Fruit fly (Drosophila melanogaster): Measurements from ENCODE around the gene Mco4.

Mco4 gene

DNA sequence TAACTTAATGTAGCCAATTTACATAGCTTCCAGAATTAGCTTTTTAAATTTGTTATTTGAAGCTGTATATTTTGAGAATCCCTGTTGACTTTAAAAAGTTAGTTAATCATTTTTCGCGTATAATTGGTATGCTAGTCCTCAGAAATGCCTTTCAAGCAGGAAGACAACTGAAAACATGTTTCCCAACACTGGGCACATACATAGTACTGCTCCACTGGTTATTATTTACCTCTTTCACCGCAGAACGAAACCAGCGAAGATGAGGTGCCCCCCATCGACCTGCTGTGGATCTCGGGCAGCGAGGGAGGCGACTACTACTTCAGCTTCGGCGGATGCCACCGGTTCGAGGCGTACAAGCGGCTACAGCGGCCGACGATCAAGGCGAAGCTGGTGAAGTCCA, 1.9 kb upstream of the Mco4 start:
- TF ChIP-seq svp (GFP tag) (peak; percentile 40), Eip78C (GFP tag) (peak; percentile 56), fd85E (GFP tag; optimal IDR thresholded peaks at IDR 0.05) (no peak), dsx (GFP tag; optimal IDR thresholded peaks at IDR 0.05; ENCODE audit: poor library complexity, severe bottlenecking) (peak; percentile 22)

DNA sequence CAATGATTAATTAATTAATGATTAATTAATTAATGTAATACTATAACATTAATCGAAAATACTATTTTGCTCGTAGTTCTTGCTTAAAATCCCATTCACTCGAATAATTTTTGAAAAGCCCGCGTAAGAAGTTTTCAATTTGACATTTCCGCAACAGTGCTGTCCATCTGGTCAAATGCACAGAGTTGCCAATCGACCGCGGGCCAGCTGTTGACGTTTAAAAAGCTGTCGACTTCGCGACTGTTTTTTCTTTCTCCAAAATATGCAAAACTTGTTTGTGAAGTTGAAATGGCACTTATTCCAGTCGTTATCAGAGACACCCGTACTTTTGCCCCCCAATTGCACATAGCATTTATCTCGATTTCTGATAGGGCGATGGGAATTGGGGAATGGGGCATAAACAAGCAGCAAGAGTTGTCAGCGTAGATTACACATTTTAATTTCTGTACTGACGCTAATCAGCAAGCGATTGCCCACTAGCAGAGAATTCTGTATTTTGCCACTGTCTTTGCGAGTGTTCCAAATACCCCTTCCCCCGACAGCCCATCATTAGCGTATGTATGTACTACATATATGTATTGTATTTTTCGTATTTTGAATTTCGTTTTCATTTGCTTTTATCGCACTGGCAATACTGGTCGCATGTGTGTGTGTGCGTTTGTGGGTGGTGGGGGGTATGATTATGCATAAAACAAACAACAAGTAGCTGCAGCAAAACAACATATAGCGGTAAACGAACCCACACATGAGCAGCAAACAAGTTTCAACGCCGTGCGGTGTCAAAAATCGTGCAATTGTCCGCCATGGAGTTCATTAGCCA, 739 bp upstream of the Mco4 start, which contains the start of gene Srx:
Gene Srx, plus strand, starts transcription at position 517 of the 820 bp plus-strand sequence.
- TF ChIP-seq Lpt (GFP tag; optimal IDR thresholded peaks at IDR 0.05) (no peak), Eip78C (GFP tag) (peak; percentile 65), CG3032 (tag; optimal IDR thresholded peaks at IDR 0.05) (peak; percentile 19), salr (GFP tag; optimal IDR thresholded peaks at IDR 0.05) (no peak), Sox14 (GFP tag; optimal IDR thresholded peaks at IDR 0.05) (peak; percentile 23), ss (GFP tag; optimal IDR thresholded peaks at IDR 0.05) (peak in 1 of 2 experiments; percentile 52), lz (GFP tag; optimal IDR thresholded peaks at IDR 0.05) (no peak), CG31627 (GFP tag; optimal IDR thresholded peaks at IDR 0.05) (peak; percentile 28), achi (GFP tag; optimal IDR thresholded peaks at IDR 0.05) (peak; percentile 99), CG34406 (GFP tag; optimal IDR thresholded peaks at IDR 0.05) (no peak), vri (GFP tag; optimal IDR thresholded peaks at IDR 0.05) (peak; percentile 79), Sox15 (GFP tag; optimal IDR thresholded peaks at IDR 0.05) (peak; percentile 30), OdsH (GFP tag; optimal IDR thresholded peaks at IDR 0.05) (no peak), CG11902 (GFP tag; optimal IDR thresholded peaks at IDR 0.05) (no peak), Gug (GFP tag; IDR thresholded peaks at IDR 0.05) (no peak), Eip75B (GFP tag; optimal IDR thresholded peaks at IDR 0.05) (no peak), acj6 (GFP tag; optimal IDR thresholded peaks at IDR 0.05) (peak; percentile 15), esn (GFP tag; optimal IDR thresholded peaks at IDR 0.05) (peak; percentile 50), eg (GFP tag; IDR thresholded peaks at IDR 0.05) (peak; percentile 66), Met (GFP tag; optimal IDR thresholded peaks at IDR 0.05) (no peak), CG16779 (tag; optimal IDR thresholded peaks at IDR 0.05) (no peak), CG7368 (GFP tag; optimal IDR thresholded peaks at IDR 0.05) (no peak), CG8632 (GFP tag; optimal IDR thresholded peaks at IDR 0.05) (peak; percentile 39), Blimp-1 (GFP tag; optimal IDR thresholded peaks at IDR 0.05) (peak; percentile 76), Eip93F (GFP tag; optimal IDR thresholded peaks at IDR 0.05) (peak; percentile 54), Hr4 (GFP tag; optimal IDR thresholded peaks at IDR 0.05) (no peak), topi (GFP tag; optimal IDR thresholded peaks at IDR 0.05) (peak; percentile 21), Hr39 (GFP tag; optimal IDR thresholded peaks at IDR 0.05) (peak; percentile 35), net (GFP tag; optimal IDR thresholded peaks at IDR 0.05) (peak; percentile 28), CG15336 (GFP tag; IDR thresholded peaks at IDR 0.05) (peak; percentile 50), CG6792 (GFP tag; optimal IDR thresholded peaks at IDR 0.05) (no peak), fkh (GFP tag; optimal IDR thresholded peaks at IDR 0.05) (peak; percentile 17), CG6808 (GFP tag; optimal IDR thresholded peaks at IDR 0.05) (peak; percentile 60), Hr38 (GFP tag; optimal IDR thresholded peaks at IDR 0.05) (no peak), dsx (GFP tag; optimal IDR thresholded peaks at IDR 0.05; ENCODE audit: poor library complexity, severe bottlenecking) (peak; percentile 18), CG8119 (GFP tag; IDR thresholded peaks at IDR 0.05) (peak; percentile 49; the same call in 1 of the 3 replicates), CG6163 (GFP tag; IDR thresholded peaks at IDR 0.05) (0 out of 3 replicates have a peak, but pooled peaks have one; percentile 38), fd59A (GFP tag; optimal IDR thresholded peaks at IDR 0.05) (no peak), CG9139 (GFP tag; optimal IDR thresholded peaks at IDR 0.05) (no peak), Ets96B (tag; optimal IDR thresholded peaks at IDR 0.05) (peak; percentile 23), dac (GFP tag; optimal IDR thresholded peaks at IDR 0.05) (peak; percentile 7)
